Fruit fly (Drosophila melanogaster): Measurements from ENCODE around the gene CG13994.

CG13994 gene

dm6 chr2L:6062382-6063082, at the start of gene CG13994, which contains the start of gene ND-51 (continued):
- TF ChIP-seq unpg (GFP tag; optimal IDR thresholded peaks at IDR 0.05): peak; percentile 85
- TF ChIP-seq gcm (GFP tag; optimal IDR thresholded peaks at IDR 0.05): peak; percentile 41
- TF ChIP-seq Dad (GFP tag; optimal IDR thresholded peaks at IDR 0.05): peak; percentile 79
- TF ChIP-seq CG8290 (GFP tag; optimal IDR thresholded peaks at IDR 0.05): peak; percentile 72
- TF ChIP-seq CG8290 (tag; optimal IDR thresholded peaks at IDR 0.05): peak; percentile 57 to 83
- peak; percentile 69 for TF ChIP-seq vfl (GFP tag; optimal IDR thresholded peaks at IDR 0.05)
- TF ChIP-seq H2.0 (GFP tag; IDR thresholded peaks at IDR 0.05): peak; percentile 73
- peak; percentile 85 for TF ChIP-seq NFAT (GFP tag; IDR thresholded peaks at IDR 0.05)
- peak; percentile 34; the same call in 1 of the 3 replicates for TF ChIP-seq jigr1 (GFP tag; IDR thresholded peaks at IDR 0.05)
- TF ChIP-seq CG14050 (GFP tag; IDR thresholded peaks at IDR 0.05): peak; percentile 64
- TF ChIP-seq CG33213 (GFP tag; optimal IDR thresholded peaks at IDR 0.05): peak; percentile 77
- peak; percentile 85 for TF ChIP-seq caup (GFP tag; optimal IDR thresholded peaks at IDR 0.05; ENCODE audit: severe bottlenecking)
- TF ChIP-seq abd-A (tag; optimal IDR thresholded peaks at IDR 0.05): no peak
- TF ChIP-seq CG3838 (GFP tag; optimal IDR thresholded peaks at IDR 0.05): peak; percentile 70
- peak; percentile 57 for TF ChIP-seq CG31224 (GFP tag; IDR thresholded peaks at IDR 0.05)
- TF ChIP-seq Doc3 (GFP tag; IDR thresholded peaks at IDR 0.05; ENCODE audit: partially characterized antibody): no peak
- TF ChIP-seq gce (GFP tag; IDR thresholded peaks at IDR 0.05): peak; percentile 9; the same call in 1 of the 3 replicates
- no peak for TF ChIP-seq CG11504 (tag; optimal IDR thresholded peaks at IDR 0.05)
- no peak for TF ChIP-seq tio (GFP tag; optimal IDR thresholded peaks at IDR 0.05)
- TF ChIP-seq Nf-YB (GFP tag; optimal IDR thresholded peaks at IDR 0.05): peak; percentile 53
- no peak for TF ChIP-seq jing (GFP tag; optimal IDR thresholded peaks at IDR 0.05)
- peak; percentile 79 for TF ChIP-seq CG17328 (GFP tag; IDR thresholded peaks at IDR 0.05)
- TF ChIP-seq CG32532 (GFP tag; IDR thresholded peaks at IDR 0.05): peak; percentile 87
- TF ChIP-seq CG12744 (GFP tag; optimal IDR thresholded peaks at IDR 0.05): peak; percentile 76
- TF ChIP-seq CG14667 (GFP tag; IDR thresholded peaks at IDR 0.05): peak; percentile 64
- peak; percentile 94 for TF ChIP-seq Abd-B (GFP tag; optimal IDR thresholded peaks at IDR 0.05)
- TF ChIP-seq CG2116 (GFP tag; optimal IDR thresholded peaks at IDR 0.05): peak; percentile 73
- no peak for TF ChIP-seq zf30C (GFP tag; optimal IDR thresholded peaks at IDR 0.05)
- TF ChIP-seq CG15696 (tag; optimal IDR thresholded peaks at IDR 0.05): peak; percentile 83
- no peak for TF ChIP-seq vnd (GFP tag; IDR thresholded peaks at IDR 0.05; ENCODE audit: partially characterized antibody)
- TF ChIP-seq BEAF-32 (GFP tag; optimal IDR thresholded peaks at IDR 0.05): peak; percentile 58
- TF ChIP-seq az2 (GFP tag; optimal IDR thresholded peaks at IDR 0.05): peak; percentile 84
- TF ChIP-seq luna (GFP tag; optimal IDR thresholded peaks at IDR 0.05): peak; percentile 71
- peak; percentile 65 for TF ChIP-seq NC2β (GFP tag; optimal IDR thresholded peaks at IDR 0.05)
- peak; percentile 77 for TF ChIP-seq fd3F (GFP tag; optimal IDR thresholded peaks at IDR 0.05)
- TF ChIP-seq shn (GFP tag; optimal IDR thresholded peaks at IDR 0.05): peak; percentile 76
- TF ChIP-seq Dek (tag; optimal IDR thresholded peaks at IDR 0.05): peak; percentile 71
- TF ChIP-seq fru (optimal IDR thresholded peaks at IDR 0.05): no peak
- peak; percentile 53 for TF ChIP-seq CG31388 (GFP tag; optimal IDR thresholded peaks at IDR 0.05)
- TF ChIP-seq sisA (GFP tag; IDR thresholded peaks at IDR 0.05): peak; percentile 86
- TF ChIP-seq CG10654 (GFP tag; optimal IDR thresholded peaks at IDR 0.05): peak; percentile 86
- peak; percentile 75 for TF ChIP-seq CG11398 (GFP tag; optimal IDR thresholded peaks at IDR 0.05)
- TF ChIP-seq grau (tag; optimal IDR thresholded peaks at IDR 0.05): peak; percentile 84
- TF ChIP-seq lab (GFP tag; optimal IDR thresholded peaks at IDR 0.05): peak; percentile 87
- TF ChIP-seq Stat92E (GFP tag; optimal IDR thresholded peaks at IDR 0.05): peak in 1 of 3 experiments; percentile 34
- TF ChIP-seq CG12659 (GFP tag; optimal IDR thresholded peaks at IDR 0.05): peak; percentile 93
- TF ChIP-seq CG17612 (GFP tag; IDR thresholded peaks at IDR 0.05): 0 out of 2 replicates have a peak, but pooled peaks have one; percentile 33
- peak; percentile 57; the same call in 1 of the 2 replicates for TF ChIP-seq Taf1 (GFP tag; IDR thresholded peaks at IDR 0.05)
- TF ChIP-seq CG9215 (GFP tag; IDR thresholded peaks at IDR 0.05): peak; percentile 75
- TF ChIP-seq CG4282 (GFP tag; optimal IDR thresholded peaks at IDR 0.05): peak; percentile 40

All from whole organism, embryonic.